Worm (Caenorhabditis elegans): ENCODE results near the gene ZK1067.4.

DNA sequence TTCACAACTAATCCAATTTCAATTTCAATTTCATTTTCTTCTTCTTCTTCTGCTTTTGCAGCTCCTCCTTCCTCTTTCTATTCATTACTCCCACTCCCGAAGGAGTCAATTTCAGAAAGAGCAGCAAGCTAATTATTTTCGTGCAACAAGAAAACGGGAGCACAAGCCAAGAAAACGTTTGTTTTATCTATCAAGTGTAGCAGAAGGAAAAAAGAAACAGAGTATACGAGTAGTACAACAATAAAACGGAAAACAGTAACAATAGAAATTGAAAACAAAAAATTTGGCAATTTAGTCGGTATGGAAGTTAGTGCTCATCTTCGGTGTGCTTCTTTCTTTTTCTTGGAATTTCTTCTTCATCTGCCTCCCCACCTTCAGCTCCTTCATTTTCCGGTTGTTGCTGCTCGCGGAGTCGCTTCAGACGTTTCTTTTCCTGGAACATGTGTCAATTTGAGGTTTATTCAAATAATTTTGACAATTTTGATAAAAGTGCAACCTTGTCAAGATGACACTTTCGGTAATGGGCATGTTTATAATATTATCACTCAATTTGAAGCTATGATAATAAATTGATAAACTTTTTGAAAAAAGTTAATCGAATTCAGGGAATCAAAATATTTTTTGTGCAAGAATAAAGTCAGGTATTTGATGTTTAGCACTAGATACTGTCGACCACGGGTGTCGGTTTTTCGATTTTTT, 44.3 kb upstream of the ZK1067.4 start, which contains the start of gene W07A12.8:
- TF ChIP-seq F39B2.1 (GFP tag; IDR thresholded peaks at IDR 0.05), result no peak
- no peak for TF ChIP-seq snpc-3.4 (tag; optimal IDR thresholded peaks at IDR 0.05)
- peak; percentile 28 for TF ChIP-seq ets-4 (GFP tag; optimal IDR thresholded peaks at IDR 0.05)
- TF ChIP-seq gei-17 (GFP tag; optimal IDR thresholded peaks at IDR 0.05), result no peak
- no peak for TF ChIP-seq ztf-26 (tag; optimal IDR thresholded peaks at IDR 0.05)
- no peak for TF ChIP-seq F55B11.4 (tag; optimal IDR thresholded peaks at IDR 0.05; ENCODE audit: borderline replicate concordance, insufficient read depth)
- no peak for TF ChIP-seq let-526 (GFP tag; IDR thresholded peaks at IDR 0.05)
- no peak for TF ChIP-seq ama-1 (optimal IDR thresholded peaks at IDR 0.05)
- no peak for TF ChIP-seq ama-1 (GFP tag; optimal IDR thresholded peaks at IDR 0.05)
- TF ChIP-seq unc-62 (GFP tag; optimal IDR thresholded peaks at IDR 0.05), result peak; percentile 5
- no peak for TF ChIP-seq die-1 (tag; optimal IDR thresholded peaks at IDR 0.05)
- TF ChIP-seq nhr-120 (GFP tag; IDR thresholded peaks at IDR 0.05), result no peak

Measured in whole organism, young adult.